Worm (Caenorhabditis elegans) whole organism, L1 larva: ENCODE data around the gene F13B12.4.

Experiments used
- C04F5.9 ChIP-seq: sonication (generic microtip); optimal IDR thresholded peaks from 2 replicates; lab custom pipeline; 2016; ENCODE audit warnings: missing genetic modification characterization, missing compliant biosample characterization
- Y116A8C.19 ChIP-seq: sonication (generic microtip); optimal IDR thresholded peaks from 2 replicates; lab custom pipeline; 2016; ENCODE audit warnings: missing compliant biosample characterization, missing genetic modification characterization, borderline replicate concordance
- alr-1 ChIP-seq: fragments of 200-800 bp; sonication (Bioruptor generic); optimal IDR thresholded peaks from 2 replicates; lab custom pipeline; 2018; ENCODE audit warnings: borderline replicate concordance, mild to moderate bottlenecking, missing genetic modification characterization, missing compliant biosample characterization
- aly-2 ChIP-seq: fragments of 150-350 bp; optimal IDR thresholded peaks from 2 replicates; lab custom pipeline; 2014; ENCODE audit warnings: missing biosample characterization, missing genetic modification characterization
- ama-1 ChIP-seq: fragments of 150-350 bp; optimal IDR thresholded peaks from 2 replicates; lab custom pipeline; 2014
- ceh-63 ChIP-seq: fragments of 200-800 bp; sonication (Bioruptor generic); optimal IDR thresholded peaks from 2 replicates; lab custom pipeline; 2018; ENCODE audit warnings: mild to moderate bottlenecking, missing genetic modification characterization, missing compliant biosample characterization
- ceh-8 ChIP-seq: fragments of 200-800 bp; sonication (Bioruptor generic); optimal IDR thresholded peaks from 2 replicates; lab custom pipeline; 2018; ENCODE audit warnings: mild to moderate bottlenecking, missing genetic modification characterization, moderate library complexity, missing compliant biosample characterization
- ces-1 ChIP-seq: fragments of 150-350 bp; optimal IDR thresholded peaks from 2 replicates; lab custom pipeline; 2014; ENCODE audit warnings: missing biosample characterization, missing genetic modification reagents, missing genetic modification characterization
- dpl-1 ChIP-seq, 3 experiments: fragments of 150-350 bp in 2 of 3; sonication (generic microtip) in 1 of 3; optimal IDR thresholded peaks; 2 replicates each; lab custom pipeline; 2014 to 2017; ENCODE audit warnings: missing biosample characterization in 3 of 3, missing genetic modification characterization in 3 of 3, missing genetic modification reagents in 3 of 3
- efl-3 ChIP-seq: fragments of 200-800 bp; sonication (Bioruptor generic); optimal IDR thresholded peaks from 2 replicates; lab custom pipeline; 2018; ENCODE audit warnings: mild to moderate bottlenecking, missing genetic modification characterization, missing compliant biosample characterization
- egl-13 ChIP-seq: sonication (generic microtip); optimal IDR thresholded peaks from 2 replicates; lab custom pipeline; 2016; ENCODE audit warnings: missing genotype, missing genetic modification reagents, missing genetic modification characterization, missing compliant biosample characterization
- egl-27 ChIP-seq, 2 experiments: fragments of 150-350 bp in 1 of 2; sonication (generic microtip); optimal IDR thresholded peaks; 3 replicates each; lab custom pipeline; 2017 to 2018; ENCODE audit warnings: missing biosample characterization in 2 of 2, missing genetic modification characterization in 2 of 2, missing genetic modification reagents in 2 of 2
- ets-5 ChIP-seq: fragments of 200-800 bp; sonication (Bioruptor generic); IDR thresholded peaks from 2 replicates; pipeline ENCODE4 v1.3.6; 2022; ENCODE audit warnings: missing genetic modification characterization, missing compliant biosample characterization
- fkh-10 ChIP-seq: sonication (generic microtip); optimal IDR thresholded peaks from 2 replicates; lab custom pipeline; 2017; ENCODE audit warnings: missing biosample characterization, missing genetic modification reagents, missing genetic modification characterization
- fkh-4 ChIP-seq: sonication (generic microtip); optimal IDR thresholded peaks from 2 replicates; lab custom pipeline; 2016; ENCODE audit warnings: missing compliant biosample characterization, missing genetic modification characterization, borderline replicate concordance
- fos-1 ChIP-seq: fragments of 150-350 bp; optimal IDR thresholded peaks from 2 replicates; lab custom pipeline; 2014; ENCODE audit warnings: missing biosample characterization, missing genetic modification characterization
- hlh-17 ChIP-seq: fragments of 200-800 bp; sonication (Bioruptor generic); optimal IDR thresholded peaks from 2 replicates; lab custom pipeline; 2018; ENCODE audit warnings: missing genetic modification characterization, mild to moderate bottlenecking, missing compliant biosample characterization, moderate library complexity, borderline replicate concordance
- jun-1 ChIP-seq: fragments of 150-350 bp; optimal IDR thresholded peaks from 2 replicates; lab custom pipeline; 2014; ENCODE audit warnings: missing biosample characterization, missing genetic modification reagents, missing genetic modification characterization
- lin-13 ChIP-seq: fragments of 150-350 bp; optimal IDR thresholded peaks from 2 replicates; lab custom pipeline; 2014; ENCODE audit warnings: missing biosample characterization, missing genetic modification reagents, missing genetic modification characterization
- lin-14 ChIP-seq: fragments of 200-800 bp; sonication (Bioruptor generic); optimal IDR thresholded peaks from 2 replicates; lab custom pipeline; 2018; ENCODE audit warnings: mild to moderate bottlenecking, missing genetic modification characterization, moderate library complexity, missing compliant biosample characterization
- lir-3 ChIP-seq: sonication (generic microtip); optimal IDR thresholded peaks from 2 replicates; lab custom pipeline; 2016; ENCODE audit warnings: mild to moderate bottlenecking, missing genetic modification characterization, moderate library complexity, missing compliant biosample characterization; ENCODE audit not compliant: poor library complexity
- mdl-1 ChIP-seq, 2 experiments: fragments of 150-350 bp; optimal IDR thresholded peaks; 2 replicates each; lab custom pipeline; 2014 to 2017; ENCODE audit warnings: missing biosample characterization in 2 of 2, missing genetic modification characterization in 2 of 2, inconsistent platforms in 1 of 2
- mep-1 ChIP-seq: fragments of 150-350 bp; optimal IDR thresholded peaks from 2 replicates; lab custom pipeline; 2014; ENCODE audit warnings: missing biosample characterization, missing genetic modification characterization
- nhr-11 ChIP-seq: fragments of 150-350 bp; optimal IDR thresholded peaks from 2 replicates; lab custom pipeline; 2014; ENCODE audit warnings: missing biosample characterization, missing genetic modification characterization
- nhr-12 ChIP-seq: sonication (generic microtip); optimal IDR thresholded peaks from 2 replicates; lab custom pipeline; 2017; ENCODE audit warnings: missing biosample characterization, missing genetic modification characterization
- nhr-237 ChIP-seq: fragments of 150-350 bp; optimal IDR thresholded peaks from 2 replicates; lab custom pipeline; 2014; ENCODE audit warnings: missing biosample characterization, missing genetic modification characterization
- nhr-47 ChIP-seq: sonication (generic microtip); optimal IDR thresholded peaks from 2 replicates; lab custom pipeline; 2016; ENCODE audit warnings: mild to moderate bottlenecking, missing genetic modification characterization, moderate library complexity, missing compliant biosample characterization
- nhr-71 ChIP-seq: sonication (generic microtip); optimal IDR thresholded peaks from 2 replicates; lab custom pipeline; 2016; ENCODE audit warnings: mild to moderate bottlenecking, missing genetic modification characterization, moderate library complexity, missing compliant biosample characterization
- nhr-76 ChIP-seq: sonication (generic microtip); optimal IDR thresholded peaks from 2 replicates; lab custom pipeline; 2017; ENCODE audit warnings: missing biosample characterization, missing genetic modification characterization
- nhr-77 ChIP-seq: fragments of 150-350 bp; optimal IDR thresholded peaks from 2 replicates; lab custom pipeline; 2014; ENCODE audit warnings: missing biosample characterization, missing genetic modification characterization
- nhr-84 ChIP-seq: sonication (generic microtip); optimal IDR thresholded peaks from 2 replicates; lab custom pipeline; 2017; ENCODE audit warnings: missing biosample characterization, missing genetic modification characterization
- pag-3 ChIP-seq: sonication (generic microtip); optimal IDR thresholded peaks from 2 replicates; lab custom pipeline; 2017; ENCODE audit warnings: missing genetic modification characterization, mild to moderate bottlenecking, missing compliant biosample characterization, antibody characterized with exemption, borderline replicate concordance; ENCODE audit not compliant: insufficient read depth
- snpc-4 ChIP-seq: fragments of 150-350 bp; optimal IDR thresholded peaks from 2 replicates; lab custom pipeline; 2014; ENCODE audit warnings: missing biosample characterization, missing genetic modification characterization
- snu-23 ChIP-seq: sonication (generic microtip); optimal IDR thresholded peaks from 2 replicates; lab custom pipeline; 2016; ENCODE audit warnings: missing genetic modification characterization, missing compliant biosample characterization
- sptf-1 ChIP-seq: fragments of 150-350 bp; optimal IDR thresholded peaks from 2 replicates; lab custom pipeline; 2014; ENCODE audit warnings: missing biosample characterization, missing genetic modification characterization
- tlp-1 ChIP-seq: fragments of 150-350 bp; optimal IDR thresholded peaks from 2 replicates; lab custom pipeline; 2014; ENCODE audit warnings: missing biosample characterization, missing genetic modification characterization
- unc-130 ChIP-seq: fragments of 150-350 bp; optimal IDR thresholded peaks from 2 replicates; lab custom pipeline; 2017; ENCODE audit warnings: missing biosample characterization, missing genetic modification characterization, inconsistent platforms
- unc-30 ChIP-seq: sonication (generic microtip); optimal IDR thresholded peaks from 2 replicates; lab custom pipeline; 2017; ENCODE audit warnings: missing biosample characterization, missing genetic modification characterization
- unc-86 ChIP-seq: sonication (generic microtip); optimal IDR thresholded peaks from 2 replicates; lab custom pipeline; 2016; ENCODE audit warnings: missing genetic modification characterization, missing compliant biosample characterization
- unc-98 ChIP-seq: fragments of 200-800 bp; sonication (Bioruptor generic); IDR thresholded peaks from 2 replicates; pipeline ENCODE4 v1.3.6; 2022; ENCODE audit warnings: missing genetic modification characterization, missing compliant biosample characterization
- vab-15 ChIP-seq: sonication (generic microtip); optimal IDR thresholded peaks from 2 replicates; lab custom pipeline; 2017; ENCODE audit warnings: missing genotype, mild to moderate bottlenecking, missing genetic modification characterization, missing compliant biosample characterization
- zip-4 ChIP-seq: fragments of 200-800 bp; sonication (Bioruptor generic); optimal IDR thresholded peaks from 2 replicates; lab custom pipeline; 2018; ENCODE audit warnings: mild to moderate bottlenecking, missing genetic modification characterization, moderate library complexity, missing compliant biosample characterization
- ztf-11 ChIP-seq, 2 experiments: sonication (generic microtip); optimal IDR thresholded peaks; 2 replicates each; lab custom pipeline; 2016 to 2017; ENCODE audit warnings: missing genetic modification characterization in 2 of 2, missing biosample characterization in 1 of 2, missing compliant biosample characterization in 1 of 2
- ztf-4 ChIP-seq: fragments of 150-350 bp; optimal IDR thresholded peaks from 2 replicates; lab custom pipeline; 2014; ENCODE audit warnings: missing biosample characterization, missing genetic modification characterization

The F13B12.4 gene

DNA sequence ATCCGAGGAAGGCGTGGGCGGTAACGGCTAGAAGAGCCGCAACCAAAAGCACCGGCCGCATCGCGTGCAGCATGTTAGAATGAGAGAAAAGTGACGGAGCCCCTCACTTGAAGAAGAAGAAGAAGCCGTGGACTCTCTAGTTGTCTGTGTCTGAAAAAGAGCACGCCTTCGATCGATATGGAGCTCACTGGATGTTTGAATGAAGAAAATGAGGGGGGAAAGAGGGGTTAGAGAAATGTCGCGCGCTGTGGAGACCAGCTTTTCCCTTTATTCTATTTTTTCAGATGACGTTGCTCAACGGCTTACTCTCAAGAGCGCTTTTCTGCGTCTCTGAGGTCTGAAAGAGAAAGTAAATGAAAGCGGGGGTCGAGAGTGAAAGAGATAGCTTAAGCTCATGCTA, 32.0 kb upstream of the F13B12.4 start, which contains the start of gene egl-21 (continued):
- no peak for TF ChIP-seq Y116A8C.19 (tag; lab: Kevin White, UChicago)
- TF ChIP-seq nhr-71 (tag; lab: Kevin White, UChicago), result peak; percentile 83
- TF ChIP-seq pag-3, result no peak
- TF ChIP-seq egl-13 (tag; lab: Kevin White, UChicago), result peak; percentile 81
- no peak for TF ChIP-seq nhr-76 (tag; lab: Kevin White, UChicago)
- no peak for TF ChIP-seq hlh-17 (GFP tag; lab: Kevin White, UChicago)
- TF ChIP-seq fkh-10 (GFP tag; lab: Kevin White, UChicago), result peak; percentile 82
- no peak for TF ChIP-seq egl-27 (tag; optimal IDR thresholded peaks at IDR 0.05; lab: Kevin White, UChicago)
- TF ChIP-seq dpl-1 (GFP tag; optimal IDR thresholded peaks at IDR 0.05; lab: Kevin White, UChicago), result peak in 1 of 3 experiments; percentile 21
- peak; percentile 38 for TF ChIP-seq nhr-11
- no peak for TF ChIP-seq fkh-4 (tag; lab: Kevin White, UChicago)
- peak; percentile 82 for TF ChIP-seq unc-86 (tag; lab: Kevin White, UChicago)
- peak; percentile 7 for TF ChIP-seq zip-4 (GFP tag; lab: Kevin White, UChicago)
- no peak for TF ChIP-seq ztf-4
- no peak for TF ChIP-seq ces-1 (GFP tag; lab: Kevin White, UChicago)
- TF ChIP-seq unc-30 (tag; lab: Kevin White, UChicago), result no peak
- TF ChIP-seq nhr-237 (tag; lab: Kevin White, UChicago), result no peak
- TF ChIP-seq ama-1 (lab: Kevin White, UChicago), result no peak
- peak in 1 of 2 experiments; percentile 18 for TF ChIP-seq ztf-11 (tag; optimal IDR thresholded peaks at IDR 0.05; lab: Kevin White, UChicago)
- TF ChIP-seq lin-14, result peak; percentile 93
- TF ChIP-seq jun-1 (tag; lab: Kevin White, UChicago), result peak; percentile 70
- TF ChIP-seq C04F5.9 (tag; lab: Kevin White, UChicago), result no peak
- TF ChIP-seq vab-15, result no peak
- TF ChIP-seq mep-1 (tag; lab: Kevin White, UChicago), result peak; percentile 45
- TF ChIP-seq unc-98 (GFP tag; lab: Robert Waterston, UW), result no peak
- no peak for TF ChIP-seq ets-5 (GFP tag; lab: Robert Waterston, UW)
- TF ChIP-seq nhr-12 (tag; lab: Kevin White, UChicago), result no peak
- TF ChIP-seq efl-3, result no peak
- no peak for TF ChIP-seq ceh-63 (GFP tag; lab: Kevin White, UChicago)
- no peak for TF ChIP-seq tlp-1 (tag; lab: Kevin White, UChicago)
- TF ChIP-seq nhr-77 (tag; lab: Kevin White, UChicago), result no peak
- TF ChIP-seq unc-130 (tag; lab: Kevin White, UChicago), result no peak
- no peak for TF ChIP-seq sptf-1

DNA sequence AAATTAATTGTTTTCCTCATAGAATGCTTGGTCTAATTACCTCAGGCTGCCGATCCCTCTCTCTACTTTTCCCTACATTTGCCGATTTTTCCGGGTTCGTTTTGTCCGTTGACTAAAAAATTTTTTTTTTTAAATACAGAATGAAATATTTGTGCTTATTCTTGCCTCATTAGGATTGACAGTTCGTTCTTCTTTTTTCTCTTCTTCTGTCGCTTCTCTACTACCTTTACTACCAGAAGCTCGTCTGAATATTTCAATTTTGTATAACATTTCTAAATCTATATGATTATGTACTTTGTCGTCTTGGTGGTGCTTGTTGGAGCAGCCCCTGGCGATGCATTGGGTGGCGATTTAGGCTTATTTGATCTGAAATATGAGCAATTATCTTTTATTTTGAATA, 25.5 kb upstream of the F13B12.4 start:
- TF ChIP-seq sptf-1 (no peak), aly-2 (tag; lab: Kevin White, UChicago) (no peak), ceh-8 (no peak), alr-1 (tag; lab: Kevin White, UChicago) (no peak), nhr-77 (tag; lab: Kevin White, UChicago) (no peak), ces-1 (GFP tag; lab: Kevin White, UChicago) (no peak), egl-27 (tag; optimal IDR thresholded peaks at IDR 0.05; lab: Kevin White, UChicago) (no peak)
- TF ChIP-seq, all 84 proteins: peak for 0

- no peak for TF ChIP-seq sptf-1
- no peak for TF ChIP-seq dpl-1 (GFP tag; optimal IDR thresholded peaks at IDR 0.05; lab: Kevin White, UChicago)
- TF ChIP-seq efl-3, result no peak
- no peak for TF ChIP-seq lir-3 (tag; lab: Kevin White, UChicago)
- TF ChIP-seq fkh-10 (GFP tag; lab: Kevin White, UChicago), result no peak
- TF ChIP-seq mep-1 (tag; lab: Kevin White, UChicago), result no peak
- TF ChIP-seq snu-23 (GFP tag; lab: Kevin White, UChicago), result no peak
- no peak for TF ChIP-seq alr-1 (tag; lab: Kevin White, UChicago)
- no peak for TF ChIP-seq fos-1 (tag; lab: Kevin White, UChicago)
- no peak for TF ChIP-seq mdl-1 (tag; optimal IDR thresholded peaks at IDR 0.05; lab: Kevin White, UChicago)
- TF ChIP-seq nhr-84, result no peak
- TF ChIP-seq unc-86 (tag; lab: Kevin White, UChicago), result no peak
- TF ChIP-seq nhr-47 (tag; lab: Kevin White, UChicago), result no peak
- no peak for TF ChIP-seq lin-14
- no peak for TF ChIP-seq snpc-4 (tag; lab: Kevin White, UChicago)
- no peak for TF ChIP-seq lin-13 (GFP tag; lab: Kevin White, UChicago)
- no peak for TF ChIP-seq fkh-4 (tag; lab: Kevin White, UChicago)
- TF ChIP-seq, all 84 proteins: peak for 0
Measured at ce11 chrIV:10472478-10472877, 22.8 kb upstream of the F13B12.4 start, which contains the start of gene bgnt-1.1. Gene bgnt-1.1, plus strand, starts transcription at chrIV:10472778.
